Fruit fly (Drosophila melanogaster): ENCODE results near the gene Rsod.

Rsod gene

dm6 chr3R:30170671-30171667 is at the start of gene Rsod:
Gene Rsod, minus strand, starts transcription at chr3R:30171207.
- TF ChIP-seq CG15710 (tag; optimal IDR thresholded peaks at IDR 0.05) (peak; percentile 70), CG32121 (GFP tag; IDR thresholded peaks at IDR 0.05) (peak; percentile 93), CG14655 (GFP tag; optimal IDR thresholded peaks at IDR 0.05) (peak; percentile 86), fd96Ca (GFP tag; IDR thresholded peaks at IDR 0.05) (peak; percentile 92), gl (tag; optimal IDR thresholded peaks at IDR 0.05) (peak; percentile 21), CG10348 (GFP tag; IDR thresholded peaks at IDR 0.05) (peak; percentile 59), EcR (GFP tag; optimal IDR thresholded peaks at IDR 0.05) (peak; percentile 27), CG4496 (GFP tag; IDR thresholded peaks at IDR 0.05) (peak; percentile 96), Pif1A (GFP tag; optimal IDR thresholded peaks at IDR 0.05) (peak; percentile 86), CG9948 (tag; optimal IDR thresholded peaks at IDR 0.05) (peak; percentile 72), CG17806 (tag; optimal IDR thresholded peaks at IDR 0.05) (peak; percentile 73), Pif1B (GFP tag; optimal IDR thresholded peaks at IDR 0.05) (peak; percentile 87), CG12605 (GFP tag; IDR thresholded peaks at IDR 0.05) (peak; percentile 90), D1 (tag; optimal IDR thresholded peaks at IDR 0.05) (peak; percentile 13), CG13204 (GFP tag; optimal IDR thresholded peaks at IDR 0.05) (no peak), Snoo (tag; optimal IDR thresholded peaks at IDR 0.05) (peak; percentile 81), CG8159 (tag; optimal IDR thresholded peaks at IDR 0.05) (peak; percentile 72), rn (GFP tag; IDR thresholded peaks at IDR 0.05) (peak; percentile 91), CG8301 (tag; optimal IDR thresholded peaks at IDR 0.05) (peak; percentile 80), CG34367 (tag; optimal IDR thresholded peaks at IDR 0.05) (peak; percentile 67), Ets98B (GFP tag; IDR thresholded peaks at IDR 0.05) (peak; percentile 95)

- no peak for TF ChIP-seq CG9948 (tag; optimal IDR thresholded peaks at IDR 0.05)
- no peak for TF ChIP-seq CG34367 (tag; optimal IDR thresholded peaks at IDR 0.05)
- TF ChIP-seq CG14655 (GFP tag; optimal IDR thresholded peaks at IDR 0.05) = no peak
- no peak for TF ChIP-seq Ets98B (GFP tag; IDR thresholded peaks at IDR 0.05)
- TF ChIP-seq gl (tag; optimal IDR thresholded peaks at IDR 0.05) = no peak
- no peak for TF ChIP-seq Pif1B (GFP tag; optimal IDR thresholded peaks at IDR 0.05)
- TF ChIP-seq Pif1A (GFP tag; optimal IDR thresholded peaks at IDR 0.05) = no peak
- TF ChIP-seq CG4496 (GFP tag; IDR thresholded peaks at IDR 0.05) = no peak
Measured at dm6 chr3R:30216210-30216609, 45.2 kb upstream of the Rsod start, which contains the start of gene CecC. Gene CecC, plus strand, starts transcription at chr3R:30216484.

dm6 chr3R:30215020-30215419 is 44.0 kb upstream of the Rsod start:
- TF ChIP-seq CG17806 (tag; optimal IDR thresholded peaks at IDR 0.05) = no peak
- no peak for TF ChIP-seq CG10348 (GFP tag; IDR thresholded peaks at IDR 0.05)
- TF ChIP-seq CG32121 (GFP tag; IDR thresholded peaks at IDR 0.05) = no peak
- no peak for TF ChIP-seq EcR (GFP tag; optimal IDR thresholded peaks at IDR 0.05)
- no peak for TF ChIP-seq Pif1B (GFP tag; optimal IDR thresholded peaks at IDR 0.05)
- TF ChIP-seq CG4496 (GFP tag; IDR thresholded peaks at IDR 0.05) = no peak
- no peak for TF ChIP-seq CG12605 (GFP tag; IDR thresholded peaks at IDR 0.05)
- TF ChIP-seq fd96Ca (GFP tag; IDR thresholded peaks at IDR 0.05) = no peak
- TF ChIP-seq CG8301 (tag; optimal IDR thresholded peaks at IDR 0.05) = no peak
- no peak for TF ChIP-seq Snoo (tag; optimal IDR thresholded peaks at IDR 0.05)
- no peak for TF ChIP-seq Pif1A (GFP tag; optimal IDR thresholded peaks at IDR 0.05)

dm6 chr3R:30213697-30214096 is 42.7 kb upstream of the Rsod start, which contains the start of gene CecB:
Gene CecB, minus strand, starts transcription at chr3R:30213797.
- TF ChIP-seq Pif1B (GFP tag; optimal IDR thresholded peaks at IDR 0.05) (no peak), Pif1A (GFP tag; optimal IDR thresholded peaks at IDR 0.05) (no peak), EcR (GFP tag; optimal IDR thresholded peaks at IDR 0.05) (no peak), CG8159 (tag; optimal IDR thresholded peaks at IDR 0.05) (no peak), CG12605 (GFP tag; IDR thresholded peaks at IDR 0.05) (no peak), rn (GFP tag; IDR thresholded peaks at IDR 0.05) (no peak)

- TF ChIP-seq Pif1B (GFP tag; optimal IDR thresholded peaks at IDR 0.05) (no peak), CG15710 (tag; optimal IDR thresholded peaks at IDR 0.05) (no peak), Snoo (tag; optimal IDR thresholded peaks at IDR 0.05) (no peak), CG8159 (tag; optimal IDR thresholded peaks at IDR 0.05) (no peak), Pif1A (GFP tag; optimal IDR thresholded peaks at IDR 0.05) (no peak), gl (tag; optimal IDR thresholded peaks at IDR 0.05) (no peak)
Measured at dm6 chr3R:30211856-30212255, 40.8 kb upstream of the Rsod start, which contains the start of gene CecA2. Gene CecA2, plus strand, starts transcription at chr3R:30212156.

dm6 chr3R:30210560-30210959 is 39.6 kb upstream of the Rsod start, which contains the start of gene CecA1:
Gene CecA1, plus strand, starts transcription at chr3R:30210874.
- TF ChIP-seq CG15710 (tag; optimal IDR thresholded peaks at IDR 0.05) (no peak), CG14655 (GFP tag; optimal IDR thresholded peaks at IDR 0.05) (no peak), Pif1B (GFP tag; optimal IDR thresholded peaks at IDR 0.05) (no peak), CG10348 (GFP tag; IDR thresholded peaks at IDR 0.05) (no peak), EcR (GFP tag; optimal IDR thresholded peaks at IDR 0.05) (no peak), CG4496 (GFP tag; IDR thresholded peaks at IDR 0.05) (no peak), CG32121 (GFP tag; IDR thresholded peaks at IDR 0.05) (no peak), CG17806 (tag; optimal IDR thresholded peaks at IDR 0.05) (no peak), CG8301 (tag; optimal IDR thresholded peaks at IDR 0.05) (no peak), Snoo (tag; optimal IDR thresholded peaks at IDR 0.05) (no peak), rn (GFP tag; IDR thresholded peaks at IDR 0.05) (no peak), CG12605 (GFP tag; IDR thresholded peaks at IDR 0.05) (no peak), gl (tag; optimal IDR thresholded peaks at IDR 0.05) (no peak), Pif1A (GFP tag; optimal IDR thresholded peaks at IDR 0.05) (no peak), D1 (tag; optimal IDR thresholded peaks at IDR 0.05) (no peak), fd96Ca (GFP tag; IDR thresholded peaks at IDR 0.05) (no peak), CG8159 (tag; optimal IDR thresholded peaks at IDR 0.05) (no peak), CG34367 (tag; optimal IDR thresholded peaks at IDR 0.05) (no peak), CG9948 (tag; optimal IDR thresholded peaks at IDR 0.05) (no peak), CG13204 (GFP tag; optimal IDR thresholded peaks at IDR 0.05) (no peak)

Measured in whole organism, pupa.